Worm (Caenorhabditis elegans): ENCODE results near the gene F29B9.11.

DNA sequence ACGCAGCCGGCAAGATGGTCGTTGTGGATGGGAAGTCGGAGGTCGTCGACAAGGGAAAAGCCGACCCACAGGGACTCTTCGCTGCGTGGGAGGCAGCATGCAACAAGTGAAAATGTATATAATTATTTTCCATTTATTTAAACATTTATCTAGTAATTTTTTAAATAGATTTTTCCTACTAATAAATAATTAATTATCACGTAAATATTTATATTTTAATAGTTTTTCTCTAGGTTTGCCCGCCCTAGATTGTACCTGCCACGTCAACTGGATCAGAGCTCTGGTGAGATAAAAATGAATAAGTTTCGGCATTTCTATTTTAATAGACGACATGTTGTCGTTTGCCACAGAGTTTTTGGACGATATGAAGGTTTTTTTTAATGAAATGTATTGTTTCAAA, 7.0 kb downstream of the F29B9.11 start, which contains the start of gene psr-1:
- no peak for TF ChIP-seq sox-4 (tag; optimal IDR thresholded peaks at IDR 0.05)
- no peak for TF ChIP-seq ama-1 (optimal IDR thresholded peaks at IDR 0.05)
- no peak for TF ChIP-seq elt-2 (tag; optimal IDR thresholded peaks at IDR 0.05)
- no peak for TF ChIP-seq dve-1 (tag; optimal IDR thresholded peaks at IDR 0.05)
- no peak for TF ChIP-seq ceh-18 (tag; optimal IDR thresholded peaks at IDR 0.05)
- TF ChIP-seq eyg-1 (tag; optimal IDR thresholded peaks at IDR 0.05): no peak
- TF ChIP-seq unc-86 (tag; optimal IDR thresholded peaks at IDR 0.05): no peak
- no peak for TF ChIP-seq hlh-30 (tag; optimal IDR thresholded peaks at IDR 0.05; ENCODE audit: insufficient read depth)
- no peak for TF ChIP-seq tbx-2 (tag; optimal IDR thresholded peaks at IDR 0.05)
- TF ChIP-seq F13H6.1 (tag; optimal IDR thresholded peaks at IDR 0.05): no peak
- no peak for TF ChIP-seq ztf-16 (tag; optimal IDR thresholded peaks at IDR 0.05)
- no peak for TF ChIP-seq nfya-1 (tag; optimal IDR thresholded peaks at IDR 0.05)
- TF ChIP-seq pha-4 (tag; optimal IDR thresholded peaks at IDR 0.05): no peak
